Worm (Caenorhabditis elegans) whole organism, late embryonic: ENCODE data around the gene srx-46.

Experiments used
- F13H6.1 ChIP-seq: sonication (generic microtip); optimal IDR thresholded peaks from 2 replicates; lab custom pipeline; 2016; ENCODE audit warnings: missing genetic modification characterization, missing compliant biosample characterization
- ceh-19 ChIP-seq: fragments of 200-800 bp; sonication (Bioruptor generic); optimal IDR thresholded peaks from 2 replicates; lab custom pipeline; 2018; ENCODE audit warnings: mild to moderate bottlenecking, missing genetic modification characterization, missing compliant biosample characterization
- ceh-9 ChIP-seq: sonication (generic microtip); optimal IDR thresholded peaks from 2 replicates; lab custom pipeline; 2016; ENCODE audit warnings: mild to moderate bottlenecking, missing genetic modification characterization, inconsistent platforms, missing compliant biosample characterization
- fkh-6 ChIP-seq: sonication (generic microtip); optimal IDR thresholded peaks from 2 replicates; lab custom pipeline; 2016; ENCODE audit warnings: missing genetic modification characterization, missing compliant biosample characterization
- hlh-13 ChIP-seq: fragments of 200-800 bp; sonication (Bioruptor generic); optimal IDR thresholded peaks from 2 replicates; lab custom pipeline; 2018; ENCODE audit warnings: mild to moderate bottlenecking, missing genetic modification characterization, missing compliant biosample characterization
- hlh-6 ChIP-seq: sonication (generic microtip); optimal IDR thresholded peaks from 2 replicates; lab custom pipeline; 2016; ENCODE audit warnings: missing genotype, missing genetic modification characterization, missing compliant biosample characterization
- lim-6 ChIP-seq: sonication (generic microtip); optimal IDR thresholded peaks from 2 replicates; lab custom pipeline; 2016; ENCODE audit warnings: missing genetic modification characterization, missing compliant biosample characterization
- nfya-1 ChIP-seq: sonication (generic microtip); optimal IDR thresholded peaks from 2 replicates; lab custom pipeline; 2017; ENCODE audit warnings: missing genetic modification characterization, mild to moderate bottlenecking, missing compliant biosample characterization, antibody characterized with exemption, moderate library complexity
- nhr-11 ChIP-seq: fragments of 150-350 bp; optimal IDR thresholded peaks from 2 replicates; lab custom pipeline; 2014; ENCODE audit warnings: missing biosample characterization, missing genetic modification characterization
- pha-4 ChIP-seq: fragments of 150-350 bp; optimal IDR thresholded peaks from 2 replicates; lab custom pipeline; 2018; ENCODE audit warnings: missing biosample characterization, missing genetic modification reagents, missing genetic modification characterization
- unc-55 ChIP-seq: sonication (generic microtip); optimal IDR thresholded peaks from 2 replicates; lab custom pipeline; 2017; ENCODE audit warnings: missing biosample characterization, missing genetic modification reagents, missing genetic modification characterization
- unc-86 ChIP-seq: sonication (generic microtip); optimal IDR thresholded peaks from 2 replicates; lab custom pipeline; 2016; ENCODE audit warnings: missing genetic modification characterization, missing compliant biosample characterization

DNA sequence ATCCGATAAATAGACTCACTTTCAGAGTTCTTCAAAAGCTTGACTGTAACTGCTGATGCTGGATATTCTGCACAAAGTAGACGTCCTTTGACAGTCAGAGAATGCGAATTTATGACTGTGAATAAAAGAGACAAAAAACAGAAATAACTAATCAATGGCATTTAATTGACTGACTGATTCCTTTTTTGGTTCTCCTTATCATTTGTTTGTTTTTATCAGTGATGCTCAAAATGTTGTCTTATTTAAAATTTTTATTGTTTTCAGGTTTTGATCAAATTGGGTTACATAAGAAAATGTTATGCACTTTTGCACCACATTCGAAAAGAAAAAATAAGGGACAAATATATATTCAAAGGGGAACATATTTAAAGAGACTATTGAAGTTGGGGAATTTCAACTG is 3.3 kb downstream of the srx-46 start, which contains the start of gene ttr-49:
- TF ChIP-seq nhr-11 (tag; lab: Kevin White, UChicago) (no peak), lim-6 (no peak), ceh-19 (GFP tag; lab: Kevin White, UChicago) (no peak), ceh-9 (tag; lab: Kevin White, UChicago) (no peak), hlh-6 (no peak), nfya-1 (tag; lab: Kevin White, UChicago) (no peak), pha-4 (no peak), hlh-13 (GFP tag; lab: Kevin White, UChicago) (no peak), unc-55 (no peak), fkh-6 (tag; lab: Kevin White, UChicago) (no peak), F13H6.1 (tag; lab: Kevin White, UChicago) (no peak), unc-86 (tag; lab: Kevin White, UChicago) (no peak)
